Worm (Caenorhabditis elegans): ENCODE data around the gene gid-8.

DNA sequence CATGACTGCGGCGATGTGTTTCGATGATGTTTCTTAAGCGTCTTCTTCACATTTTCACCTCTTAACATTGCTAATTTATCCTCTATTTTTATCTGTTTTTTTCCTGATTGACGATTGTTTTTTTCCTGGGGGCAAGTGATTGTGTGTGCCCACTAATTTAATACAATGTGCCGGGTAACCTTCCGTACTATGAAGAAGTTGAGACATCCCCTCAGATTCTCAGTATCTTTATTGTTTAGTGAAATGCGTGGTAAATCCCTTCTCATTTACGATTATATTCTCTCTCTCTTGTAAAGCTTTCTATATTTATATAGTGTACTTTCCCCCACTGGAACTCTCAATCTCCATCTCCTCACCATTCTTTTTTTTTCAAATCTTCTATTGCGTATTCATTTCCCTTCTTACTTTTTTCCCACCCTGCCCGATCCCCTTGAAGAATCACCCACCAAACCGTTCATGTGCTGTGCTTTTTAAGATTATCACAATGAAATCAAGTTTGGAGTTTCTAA, 8.8 kb downstream of the gid-8 start:
- TF ChIP-seq pha-4 (tag; optimal IDR thresholded peaks at IDR 0.05) (no peak), unc-62 (GFP tag; optimal IDR thresholded peaks at IDR 0.05) (no peak), zag-1 (tag; optimal IDR thresholded peaks at IDR 0.05) (no peak), tbx-2 (tag; optimal IDR thresholded peaks at IDR 0.05) (no peak), snpc-4 (tag; optimal IDR thresholded peaks at IDR 0.05) (no peak), elt-2 (tag; optimal IDR thresholded peaks at IDR 0.05) (no peak), fos-1 (tag; optimal IDR thresholded peaks at IDR 0.05) (no peak), nhr-76 (tag; optimal IDR thresholded peaks at IDR 0.05) (no peak), ZK546.5 (tag; optimal IDR thresholded peaks at IDR 0.05) (no peak), nhr-237 (tag; optimal IDR thresholded peaks at IDR 0.05) (no peak)

Measured in whole organism, L3 larva.